Worm (Caenorhabditis elegans) whole organism, mixed stage, embryonic: ENCODE measurements around the gene fbxb-106.

ENCODE experiments used
- blmp-1 ChIP-seq: fragments of 150-350 bp; optimal IDR thresholded peaks from 2 replicates; lab custom pipeline; 2014; ENCODE audit warnings: missing biosample characterization, missing genetic modification characterization
- ceh-83 ChIP-seq: fragments of 200-800 bp; sonication (Bioruptor generic); optimal IDR thresholded peaks from 2 replicates; lab custom pipeline; 2018; ENCODE audit warnings: mild to moderate bottlenecking, missing genetic modification characterization, missing compliant biosample characterization
- hlh-1 ChIP-seq: fragments of 150-350 bp; optimal IDR thresholded peaks from 2 replicates; lab custom pipeline; 2014; ENCODE audit warnings: missing biosample characterization, missing genetic modification reagents, missing genetic modification characterization
- lsy-2 ChIP-seq: fragments of 150-350 bp; optimal IDR thresholded peaks from 2 replicates; lab custom pipeline; 2014; ENCODE audit warnings: missing biosample characterization, missing genetic modification characterization
- mab-5 ChIP-seq: fragments of 150-350 bp; optimal IDR thresholded peaks from 2 replicates; lab custom pipeline; 2014; ENCODE audit warnings: missing biosample characterization, missing genetic modification characterization
- mep-1 ChIP-seq: fragments of 150-350 bp; optimal IDR thresholded peaks from 2 replicates; lab custom pipeline; 2017; ENCODE audit warnings: missing biosample characterization, missing genetic modification reagents, missing genetic modification characterization, inconsistent platforms
- nhr-12 ChIP-seq: fragments of 150-350 bp; optimal IDR thresholded peaks from 2 replicates; lab custom pipeline; 2014; ENCODE audit warnings: missing biosample characterization, missing genetic modification characterization
- nhr-28 ChIP-seq: fragments of 150-350 bp; optimal IDR thresholded peaks from 2 replicates; lab custom pipeline; 2014; ENCODE audit warnings: missing biosample characterization, missing genetic modification characterization
- nhr-76 ChIP-seq: sonication (generic microtip); optimal IDR thresholded peaks from 2 replicates; lab custom pipeline; 2017; ENCODE audit warnings: missing biosample characterization, missing genetic modification characterization
- pha-4 ChIP-seq: fragments of 150-350 bp; optimal IDR thresholded peaks from 2 replicates; lab custom pipeline; 2018; ENCODE audit warnings: missing biosample characterization, missing genetic modification reagents, missing genetic modification characterization
- sptf-1 ChIP-seq: sonication (generic microtip); optimal IDR thresholded peaks from 2 replicates; lab custom pipeline; 2017; ENCODE audit warnings: mild to moderate bottlenecking, missing genetic modification characterization, moderate library complexity, missing compliant biosample characterization
- unc-39 ChIP-seq: fragments of 150-350 bp; optimal IDR thresholded peaks from 2 replicates; lab custom pipeline; 2014; ENCODE audit warnings: missing biosample characterization, missing genetic modification characterization
- unc-62 ChIP-seq: fragments of 150-350 bp; optimal IDR thresholded peaks from 2 replicates; lab custom pipeline; 2014; ENCODE audit warnings: missing biosample characterization, missing genetic modification reagents, missing genetic modification characterization
- ztf-11 ChIP-seq: fragments of 150-350 bp; optimal IDR thresholded peaks from 2 replicates; lab custom pipeline; 2014; ENCODE audit warnings: missing biosample characterization, missing genetic modification characterization

- TF ChIP-seq sptf-1 (tag; lab: Kevin White, UChicago): no peak
- no peak for TF ChIP-seq ztf-11
- no peak for TF ChIP-seq pha-4 (tag; lab: Kevin White, UChicago)
- TF ChIP-seq blmp-1 (tag; lab: Kevin White, UChicago): no peak
- TF ChIP-seq unc-62: no peak
- TF ChIP-seq hlh-1: no peak
- no peak for TF ChIP-seq mab-5 (tag; lab: Kevin White, UChicago)
- no peak for TF ChIP-seq nhr-76 (tag; lab: Kevin White, UChicago)
- no peak for TF ChIP-seq lsy-2 (tag; lab: Kevin White, UChicago)
- no peak for TF ChIP-seq unc-39 (tag; lab: Kevin White, UChicago)
- no peak for TF ChIP-seq mep-1
- TF ChIP-seq nhr-12: no peak
- no peak for TF ChIP-seq nhr-28
- TF ChIP-seq ceh-83 (GFP tag; lab: Kevin White, UChicago): no peak
These were observed 20.0 kb upstream of the fbxb-106 start, which contains the start of gene T05A8.7 for ce11 chrII:2742251-2742650.
